Worm (Caenorhabditis elegans) whole organism, L2 larva: ENCODE data around the gene Y73C8B.5.

Source experiments
- C34F6.9 ChIP-seq: fragments of 150-350 bp; optimal IDR thresholded peaks from 2 replicates; lab custom pipeline; 2014; ENCODE audit warnings: missing biosample characterization, missing genetic modification characterization
- R02D3.7 ChIP-seq: fragments of 150-350 bp; optimal IDR thresholded peaks from 2 replicates; lab custom pipeline; 2014; ENCODE audit warnings: missing biosample characterization, missing genetic modification characterization
- ZK546.5 ChIP-seq: sonication (generic microtip); optimal IDR thresholded peaks from 2 replicates; lab custom pipeline; 2017; ENCODE audit warnings: missing biosample characterization, missing genetic modification characterization
- alr-1 ChIP-seq: fragments of 150-350 bp; optimal IDR thresholded peaks from 2 replicates; lab custom pipeline; 2014; ENCODE audit warnings: missing biosample characterization, missing genetic modification characterization
- aly-2 ChIP-seq: fragments of 150-350 bp; optimal IDR thresholded peaks from 2 replicates; lab custom pipeline; 2014; ENCODE audit warnings: missing biosample characterization, missing genetic modification characterization
- ama-1 ChIP-seq: fragments of 150-350 bp; optimal IDR thresholded peaks from 2 replicates; lab custom pipeline; 2018; ENCODE audit warnings: inconsistent platforms
- ceh-16 ChIP-seq: fragments of 150-350 bp; optimal IDR thresholded peaks from 2 replicates; lab custom pipeline; 2014; ENCODE audit warnings: missing biosample characterization, missing genetic modification characterization
- ceh-82 ChIP-seq: fragments of 150-350 bp; optimal IDR thresholded peaks from 2 replicates; lab custom pipeline; 2014; ENCODE audit warnings: missing biosample characterization, missing genetic modification characterization
- dmd-4 ChIP-seq: sonication (generic microtip); optimal IDR thresholded peaks from 2 replicates; lab custom pipeline; 2017; ENCODE audit warnings: missing biosample characterization, missing genetic modification characterization
- egl-27 ChIP-seq: sonication (generic microtip); optimal IDR thresholded peaks from 3 replicates; lab custom pipeline; 2017; ENCODE audit warnings: missing biosample characterization, missing genetic modification reagents, missing genetic modification characterization
- elt-1 ChIP-seq: fragments of 150-350 bp; optimal IDR thresholded peaks from 2 replicates; lab custom pipeline; 2014; ENCODE audit warnings: missing biosample characterization, missing genetic modification characterization
- elt-3 ChIP-seq: sonication (generic microtip); optimal IDR thresholded peaks from 2 replicates; lab custom pipeline; 2017; ENCODE audit warnings: missing biosample characterization, missing genetic modification characterization
- gmeb-1 ChIP-seq: fragments of 150-350 bp; optimal IDR thresholded peaks from 2 replicates; lab custom pipeline; 2014; ENCODE audit warnings: missing biosample characterization, missing genetic modification characterization
- lin-11 ChIP-seq: fragments of 150-350 bp; sonication (generic microtip); optimal IDR thresholded peaks from 2 replicates; lab custom pipeline; 2014; ENCODE audit warnings: missing biosample characterization, missing genetic modification characterization, inconsistent platforms, mixed read lengths
- lin-13 ChIP-seq: fragments of 150-350 bp; optimal IDR thresholded peaks from 2 replicates; lab custom pipeline; 2014; ENCODE audit warnings: missing biosample characterization, missing genetic modification reagents, missing genetic modification characterization
- lin-39 ChIP-seq: fragments of 150-350 bp; optimal IDR thresholded peaks from 2 replicates; lab custom pipeline; 2014; ENCODE audit warnings: missing biosample characterization, missing genetic modification reagents, missing genetic modification characterization
- lsy-2 ChIP-seq, 2 experiments: fragments of 150-350 bp in 1 of 2; sonication (generic microtip) in 1 of 2; optimal IDR thresholded peaks; 2 replicates each; lab custom pipeline; 2014 to 2017; ENCODE audit warnings: missing biosample characterization in 2 of 2, missing genetic modification characterization in 2 of 2
- mab-5 ChIP-seq: fragments of 150-350 bp; optimal IDR thresholded peaks from 2 replicates; lab custom pipeline; 2014; ENCODE audit warnings: missing biosample characterization, missing genetic modification characterization
- mdl-1 ChIP-seq, 2 experiments: fragments of 150-350 bp in 1 of 2; sonication (generic microtip) in 1 of 2; optimal IDR thresholded peaks; 2 replicates each; lab custom pipeline; 2017; ENCODE audit warnings: missing biosample characterization in 2 of 2, missing genetic modification characterization in 2 of 2
- nhr-10 ChIP-seq: sonication (generic microtip); optimal IDR thresholded peaks from 2 replicates; lab custom pipeline; 2017; ENCODE audit warnings: missing biosample characterization, missing genetic modification characterization
- nhr-12 ChIP-seq: fragments of 150-350 bp; optimal IDR thresholded peaks from 2 replicates; lab custom pipeline; 2014; ENCODE audit warnings: missing biosample characterization, missing genetic modification characterization
- nhr-21 ChIP-seq: fragments of 150-350 bp; optimal IDR thresholded peaks from 2 replicates; lab custom pipeline; 2014; ENCODE audit warnings: missing biosample characterization, missing genetic modification characterization
- nhr-23 ChIP-seq: fragments of 150-350 bp; optimal IDR thresholded peaks from 2 replicates; lab custom pipeline; 2014; ENCODE audit warnings: missing biosample characterization, missing genetic modification reagents, missing genetic modification characterization
- nhr-237 ChIP-seq: fragments of 150-350 bp; optimal IDR thresholded peaks from 2 replicates; lab custom pipeline; 2014; ENCODE audit warnings: missing biosample characterization, missing genetic modification characterization
- nhr-25 ChIP-seq: fragments of 150-350 bp; sonication (generic microtip); optimal IDR thresholded peaks from 3 replicates; lab custom pipeline; 2014; ENCODE audit warnings: missing biosample characterization, missing genetic modification characterization
- nhr-6 ChIP-seq: fragments of 150-350 bp; optimal IDR thresholded peaks from 2 replicates; lab custom pipeline; 2014; ENCODE audit warnings: missing biosample characterization, missing genetic modification characterization
- peb-1 ChIP-seq: fragments of 150-350 bp; optimal IDR thresholded peaks from 2 replicates; lab custom pipeline; 2014; ENCODE audit warnings: missing biosample characterization, missing genetic modification characterization
- sem-4 ChIP-seq: fragments of 150-350 bp; optimal IDR thresholded peaks from 2 replicates; lab custom pipeline; 2014; ENCODE audit warnings: missing biosample characterization, missing genetic modification reagents, missing genetic modification characterization
- skn-1 ChIP-seq: sonication (generic microtip); optimal IDR thresholded peaks from 2 replicates; lab custom pipeline; 2017; ENCODE audit warnings: missing biosample characterization, missing genetic modification characterization
- sma-3 ChIP-seq: sonication (generic microtip); optimal IDR thresholded peaks from 2 replicates; lab custom pipeline; 2016; ENCODE audit warnings: missing genetic modification reagents, missing genetic modification characterization, missing compliant biosample characterization
- sma-9 ChIP-seq, 2 experiments: fragments of 150-350 bp in 1 of 2; sonication (generic microtip) in 1 of 2; optimal IDR thresholded peaks; 2 replicates each; lab custom pipeline; 2014 to 2016; ENCODE audit warnings: missing genetic modification characterization in 2 of 2, mild to moderate bottlenecking in 1 of 2, missing biosample characterization in 1 of 2, missing compliant biosample characterization in 1 of 2, missing genetic modification reagents in 1 of 2, moderate library complexity in 1 of 2
- snpc-4 ChIP-seq: fragments of 150-350 bp; optimal IDR thresholded peaks from 2 replicates; lab custom pipeline; 2014; ENCODE audit warnings: missing biosample characterization, missing genetic modification characterization
- unc-55 ChIP-seq: fragments of 150-350 bp; sonication (generic microtip); optimal IDR thresholded peaks from 3 replicates; lab custom pipeline; 2014; ENCODE audit warnings: missing biosample characterization, missing genetic modification reagents, missing genetic modification characterization
- unc-62 ChIP-seq: fragments of 150-350 bp; optimal IDR thresholded peaks from 2 replicates; lab custom pipeline; 2014; ENCODE audit warnings: missing biosample characterization, missing genetic modification reagents, missing genetic modification characterization
- zag-1 ChIP-seq: fragments of 150-350 bp; optimal IDR thresholded peaks from 2 replicates; lab custom pipeline; 2014; ENCODE audit warnings: missing biosample characterization, missing genetic modification characterization
- ztf-1 ChIP-seq: fragments of 200-800 bp; sonication (Bioruptor generic); conservative IDR thresholded peaks from 2 replicates; pipeline ENCODE4 v1.3.6; 2022; ENCODE audit warnings: missing genetic modification characterization, missing compliant biosample characterization
- ztf-11 ChIP-seq: sonication (generic microtip); optimal IDR thresholded peaks from 2 replicates; lab custom pipeline; 2017; ENCODE audit warnings: missing biosample characterization, missing genetic modification characterization
- ztf-4 ChIP-seq: fragments of 150-350 bp; optimal IDR thresholded peaks from 2 replicates; lab custom pipeline; 2014; ENCODE audit warnings: missing biosample characterization, missing genetic modification characterization

Gene Y73C8B.5

ce11 chrV:3149910-3150428 is 47.1 kb upstream of the Y73C8B.5 start:
- TF ChIP-seq ZK546.5 (no peak), sma-3 (no peak), lin-13 (no peak), nhr-25 (tag; lab: Kevin White, UChicago) (no peak), sma-9 (GFP tag; optimal IDR thresholded peaks at IDR 0.05; lab: Kevin White, UChicago) (no peak), sma-9 (tag; optimal IDR thresholded peaks at IDR 0.05; lab: Kevin White, UChicago) (no peak), mab-5 (no peak), zag-1 (no peak), unc-62 (GFP tag; lab: Kevin White, UChicago) (no peak), skn-1 (tag; lab: Kevin White, UChicago) (no peak), mdl-1 (tag; optimal IDR thresholded peaks at IDR 0.05; lab: Kevin White, UChicago) (no peak), dmd-4 (tag; lab: Kevin White, UChicago) (no peak), nhr-12 (tag; lab: Kevin White, UChicago) (no peak)

- no peak for TF ChIP-seq ZK546.5
- no peak for TF ChIP-seq gmeb-1 (tag; lab: Kevin White, UChicago)
- no peak for TF ChIP-seq unc-62 (GFP tag; lab: Kevin White, UChicago)
- TF ChIP-seq lin-39, result no peak
- TF ChIP-seq elt-3 (tag; lab: Kevin White, UChicago), result no peak
- TF ChIP-seq alr-1 (tag; lab: Kevin White, UChicago), result no peak
- TF ChIP-seq skn-1 (tag; lab: Kevin White, UChicago), result no peak
- TF ChIP-seq mab-5, result no peak
- no peak for TF ChIP-seq snpc-4 (tag; lab: Kevin White, UChicago)
- TF ChIP-seq elt-1 (tag; lab: Kevin White, UChicago), result no peak
- no peak for TF ChIP-seq peb-1 (tag; lab: Kevin White, UChicago)
Observed at ce11 chrV:3151862-3152261, 45.2 kb upstream of the Y73C8B.5 start, which contains the start of gene srab-6. Gene srab-6 (minus strand): TSS chrV:3151962.

ce11 chrV:3155072-3155471 is 42.0 kb upstream of the Y73C8B.5 start, which contains the start of gene srab-7:
Gene srab-7 (minus strand): TSS chrV:3155172.
- TF ChIP-seq lin-13 (no peak), C34F6.9 (tag; lab: Kevin White, UChicago) (no peak), skn-1 (tag; lab: Kevin White, UChicago) (no peak), lin-39 (no peak)

ce11 chrV:3156786-3157185 is 40.3 kb upstream of the Y73C8B.5 start, which contains the start of gene exh-1:
Gene exh-1 (plus strand): TSS chrV:3157086.
- no peak for TF ChIP-seq nhr-12 (tag; lab: Kevin White, UChicago)
- TF ChIP-seq R02D3.7, result no peak
- TF ChIP-seq unc-55, result no peak
- TF ChIP-seq lsy-2 (tag; optimal IDR thresholded peaks at IDR 0.05; lab: Kevin White, UChicago), result no peak
- TF ChIP-seq ztf-4 (tag; lab: Kevin White, UChicago), result no peak
- no peak for TF ChIP-seq lin-39
- no peak for TF ChIP-seq skn-1 (tag; lab: Kevin White, UChicago)
- no peak for TF ChIP-seq ceh-16 (tag; lab: Kevin White, UChicago)
- TF ChIP-seq ama-1, result no peak
- no peak for TF ChIP-seq ZK546.5
- no peak for TF ChIP-seq nhr-21 (tag; lab: Kevin White, UChicago)
- no peak for TF ChIP-seq ceh-82 (tag; lab: Kevin White, UChicago)
- no peak for TF ChIP-seq nhr-10 (tag; lab: Kevin White, UChicago)
- no peak for TF ChIP-seq nhr-237 (tag; lab: Kevin White, UChicago)
- TF ChIP-seq alr-1 (tag; lab: Kevin White, UChicago), result no peak
- TF ChIP-seq ztf-1 (GFP tag; lab: Robert Waterston, UW), result no peak
- TF ChIP-seq nhr-23 (tag; lab: Kevin White, UChicago), result no peak
- no peak for TF ChIP-seq unc-62 (GFP tag; lab: Kevin White, UChicago)
- TF ChIP-seq mdl-1 (tag; optimal IDR thresholded peaks at IDR 0.05; lab: Kevin White, UChicago), result no peak

ce11 chrV:3158379-3158778 is 38.7 kb upstream of the Y73C8B.5 start:
- no peak for TF ChIP-seq ceh-82 (tag; lab: Kevin White, UChicago)
- TF ChIP-seq nhr-237 (tag; lab: Kevin White, UChicago), result no peak
- TF ChIP-seq lsy-2 (tag; optimal IDR thresholded peaks at IDR 0.05; lab: Kevin White, UChicago), result no peak
- no peak for TF ChIP-seq gmeb-1 (tag; lab: Kevin White, UChicago)
- no peak for TF ChIP-seq ztf-11 (tag; lab: Kevin White, UChicago)
- TF ChIP-seq sem-4 (tag; lab: Kevin White, UChicago), result no peak
- TF ChIP-seq egl-27, result no peak
- no peak for TF ChIP-seq mab-5
- TF ChIP-seq nhr-6 (tag; lab: Kevin White, UChicago), result no peak
- no peak for TF ChIP-seq lin-11 (tag; lab: Kevin White, UChicago)
- no peak for TF ChIP-seq aly-2
